Worm (Caenorhabditis elegans): ENCODE data around the gene mog-3.

DNA sequence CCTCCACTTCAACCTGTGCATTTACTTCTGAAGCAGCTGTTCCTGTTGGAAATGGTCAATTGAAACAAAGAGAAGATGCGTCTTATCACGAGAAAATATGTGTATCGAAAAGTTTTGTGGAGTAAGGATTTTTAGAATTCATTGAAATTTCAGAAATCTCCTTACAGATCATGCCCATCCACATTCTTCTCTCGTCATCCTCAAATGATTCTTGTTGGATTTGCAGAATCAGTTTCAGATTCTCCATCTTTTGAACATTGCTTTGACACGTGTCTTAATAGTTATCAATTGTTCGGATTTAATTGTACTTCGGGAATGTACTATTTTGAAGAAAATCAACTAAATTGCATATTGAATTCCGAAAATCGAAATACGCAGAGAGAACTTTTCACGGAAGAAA, 4.4 kb upstream of the mog-3 start:
- no peak for TF ChIP-seq blmp-1 (tag; optimal IDR thresholded peaks at IDR 0.05)
- TF ChIP-seq skn-1 (tag; optimal IDR thresholded peaks at IDR 0.05) = no peak
- no peak for TF ChIP-seq lin-39 (tag; optimal IDR thresholded peaks at IDR 0.05)
- no peak for TF ChIP-seq nhr-11 (tag; optimal IDR thresholded peaks at IDR 0.05)
- TF ChIP-seq ztf-11 (tag; optimal IDR thresholded peaks at IDR 0.05) = no peak
- TF ChIP-seq mdl-1 (tag; optimal IDR thresholded peaks at IDR 0.05) = no peak
- TF ChIP-seq ama-1 (optimal IDR thresholded peaks at IDR 0.05) = no peak
- TF ChIP-seq jun-1 (tag; optimal IDR thresholded peaks at IDR 0.05) = no peak
- no peak for TF ChIP-seq nhr-12 (tag; optimal IDR thresholded peaks at IDR 0.05)
- TF ChIP-seq nhr-237 (tag; optimal IDR thresholded peaks at IDR 0.05) = no peak
